Fruit fly (Drosophila melanogaster) whole organism, adult: Measurements from ENCODE around the gene eIF3f1.
A peak's percentile ranks its signal among the peaks of the same experiment; 100 is the strongest.

Experiments used
- CG11617 ChIP-seq: fragments of 200-800 bp; sonication (Bioruptor generic); optimal IDR thresholded peaks from 2 replicates; lab custom pipeline; 2017; ENCODE audit warnings: mild to moderate bottlenecking, missing biosample characterization, missing genetic modification reagents, missing genetic modification characterization
- CG12768 ChIP-seq: fragments of 200-800 bp; sonication (Bioruptor generic); optimal IDR thresholded peaks from 2 replicates; lab custom pipeline; 2017; ENCODE audit warnings: missing biosample characterization, missing genetic modification characterization, mild to moderate bottlenecking, moderate library complexity, missing genetic modification reagents
- CG14711 ChIP-seq: fragments of 200-800 bp; sonication (Bioruptor generic); optimal IDR thresholded peaks from 2 replicates; lab custom pipeline; 2018; ENCODE audit warnings: missing biosample characterization, mild to moderate bottlenecking, missing genetic modification characterization, moderate library complexity
- CG1620 ChIP-seq: fragments of 200-800 bp; sonication (Bioruptor generic); optimal IDR thresholded peaks from 2 replicates; lab custom pipeline; 2016; ENCODE audit warnings: missing biosample characterization, missing genetic modification characterization
- CG33017 ChIP-seq: fragments of 200-800 bp; sonication (Bioruptor generic); optimal IDR thresholded peaks from 2 replicates; lab custom pipeline; 2018; ENCODE audit warnings: missing biosample characterization, mild to moderate bottlenecking, missing genetic modification characterization, moderate library complexity
- CG5204 ChIP-seq: fragments of 200-800 bp; sonication (Bioruptor generic); optimal IDR thresholded peaks from 2 replicates; lab custom pipeline; 2016; ENCODE audit warnings: missing biosample characterization, missing genetic modification characterization
- CG7045 ChIP-seq: fragments of 200-800 bp; sonication (Bioruptor generic); optimal IDR thresholded peaks from 2 replicates; lab custom pipeline; 2017; ENCODE audit warnings: missing biosample characterization, mild to moderate bottlenecking, missing genetic modification characterization
- CG7101 ChIP-seq: fragments of 200-800 bp; sonication (Bioruptor generic); optimal IDR thresholded peaks from 2 replicates; lab custom pipeline; 2018; ENCODE audit warnings: missing biosample characterization, mild to moderate bottlenecking, missing genetic modification characterization, moderate library complexity
- Clk ChIP-seq: fragments of 200-800 bp; sonication (Bioruptor generic); optimal IDR thresholded peaks from 2 replicates; lab custom pipeline; 2017; ENCODE audit warnings: missing biosample characterization, missing genetic modification characterization
- Crg-1 ChIP-seq: fragments of 200-800 bp; sonication (Bioruptor generic); optimal IDR thresholded peaks from 2 replicates; lab custom pipeline; 2016; ENCODE audit warnings: missing biosample characterization, missing genetic modification characterization
- Hr96 ChIP-seq: fragments of 200-800 bp; sonication (Bioruptor generic); optimal IDR thresholded peaks from 2 replicates; lab custom pipeline; 2016; ENCODE audit warnings: missing biosample characterization, missing genetic modification characterization
- Mnt ChIP-seq: fragments of 200-800 bp; sonication (Bioruptor generic); optimal IDR thresholded peaks from 2 replicates; lab custom pipeline; 2016; ENCODE audit warnings: missing biosample characterization, mild to moderate bottlenecking, missing genetic modification characterization
- bab1 ChIP-seq: fragments of 200-800 bp; sonication (Bioruptor generic); optimal IDR thresholded peaks from 3 replicates; lab custom pipeline; 2019; ENCODE audit warnings: missing biosample characterization, mild to moderate bottlenecking, missing genetic modification characterization, moderate library complexity
- cic ChIP-seq: fragments of 200-800 bp; sonication (Bioruptor generic); optimal IDR thresholded peaks from 2 replicates; lab custom pipeline; 2017; ENCODE audit warnings: missing biosample characterization, mild to moderate bottlenecking, missing genetic modification characterization, moderate library complexity
- cnc ChIP-seq, 2 experiments: fragments of >200 bp; optimal IDR thresholded peaks; 2 replicates each; lab custom pipeline; 2017
- kay ChIP-seq: fragments of 200-800 bp; sonication (Bioruptor generic); peaks from one replicate; lab custom pipeline; 2016; ENCODE audit warnings: missing biosample characterization, missing genetic modification characterization, borderline replicate concordance
- ovo ChIP-seq: fragments of 200-800 bp; sonication (Bioruptor generic); optimal IDR thresholded peaks from 2 replicates; lab custom pipeline; 2016; ENCODE audit warnings: missing biosample characterization, missing genetic modification characterization
- pad ChIP-seq: fragments of 200-800 bp; sonication (Bioruptor generic); optimal IDR thresholded peaks from 3 replicates; lab custom pipeline; 2017; ENCODE audit warnings: missing biosample characterization, missing genetic modification characterization, mild to moderate bottlenecking, moderate library complexity, missing genetic modification reagents
- tj ChIP-seq: fragments of 200-800 bp; sonication (Bioruptor generic); optimal IDR thresholded peaks from 3 replicates; lab custom pipeline; 2017; ENCODE audit warnings: missing biosample characterization, mild to moderate bottlenecking, missing genetic modification characterization, moderate library complexity
- toe ChIP-seq: fragments of 200-800 bp; sonication (Bioruptor generic); optimal IDR thresholded peaks from 2 replicates; lab custom pipeline; 2016; ENCODE audit warnings: missing biosample characterization, missing genetic modification characterization

Gene eIF3f1

DNA sequence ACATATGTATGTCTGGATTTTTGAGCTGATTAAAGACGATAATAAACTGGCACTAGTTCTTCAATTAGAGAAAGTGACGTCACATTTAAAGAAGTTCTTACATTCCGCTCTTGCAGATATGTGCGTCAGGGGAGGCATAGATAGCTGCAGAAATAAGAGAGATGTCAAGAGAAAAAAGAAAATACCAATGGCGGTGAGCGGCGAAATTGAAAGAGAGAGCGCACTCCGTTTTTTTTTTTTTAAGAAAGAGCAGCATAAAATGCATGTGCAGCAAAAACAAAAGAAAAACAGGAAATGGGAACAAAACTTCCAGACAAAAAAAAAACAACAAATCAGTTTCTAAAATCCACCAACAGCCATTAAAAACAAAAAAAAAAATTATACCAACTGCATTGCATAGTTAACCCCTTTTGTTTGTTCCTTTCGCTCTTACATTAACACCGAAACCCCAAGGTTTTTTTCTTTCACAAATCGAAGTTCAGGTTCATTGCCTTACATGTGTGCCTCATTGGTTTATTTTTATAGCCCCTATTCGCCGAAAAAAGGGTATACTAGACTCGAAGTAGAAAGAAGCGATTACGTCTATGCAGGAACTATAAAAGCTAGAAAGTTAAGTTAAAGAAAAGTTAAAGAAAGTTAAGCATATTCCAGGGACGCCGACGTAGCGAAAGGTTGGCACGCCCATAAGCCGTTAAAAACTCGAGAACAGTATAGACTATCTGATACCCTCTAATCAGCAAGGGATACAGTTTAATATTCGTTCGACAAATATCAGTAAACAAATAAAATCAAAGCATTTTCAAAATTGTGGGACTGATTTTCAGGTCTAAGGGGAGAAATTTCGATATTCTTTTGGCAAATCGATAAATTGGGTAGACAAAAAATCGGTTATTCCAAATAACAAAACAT lies 26.9 kb upstream of the eIF3f1 start:
- TF ChIP-seq tj (peak; percentile 79), cic (no peak), Crg-1 (no peak), kay (peak; percentile 87)

DNA sequence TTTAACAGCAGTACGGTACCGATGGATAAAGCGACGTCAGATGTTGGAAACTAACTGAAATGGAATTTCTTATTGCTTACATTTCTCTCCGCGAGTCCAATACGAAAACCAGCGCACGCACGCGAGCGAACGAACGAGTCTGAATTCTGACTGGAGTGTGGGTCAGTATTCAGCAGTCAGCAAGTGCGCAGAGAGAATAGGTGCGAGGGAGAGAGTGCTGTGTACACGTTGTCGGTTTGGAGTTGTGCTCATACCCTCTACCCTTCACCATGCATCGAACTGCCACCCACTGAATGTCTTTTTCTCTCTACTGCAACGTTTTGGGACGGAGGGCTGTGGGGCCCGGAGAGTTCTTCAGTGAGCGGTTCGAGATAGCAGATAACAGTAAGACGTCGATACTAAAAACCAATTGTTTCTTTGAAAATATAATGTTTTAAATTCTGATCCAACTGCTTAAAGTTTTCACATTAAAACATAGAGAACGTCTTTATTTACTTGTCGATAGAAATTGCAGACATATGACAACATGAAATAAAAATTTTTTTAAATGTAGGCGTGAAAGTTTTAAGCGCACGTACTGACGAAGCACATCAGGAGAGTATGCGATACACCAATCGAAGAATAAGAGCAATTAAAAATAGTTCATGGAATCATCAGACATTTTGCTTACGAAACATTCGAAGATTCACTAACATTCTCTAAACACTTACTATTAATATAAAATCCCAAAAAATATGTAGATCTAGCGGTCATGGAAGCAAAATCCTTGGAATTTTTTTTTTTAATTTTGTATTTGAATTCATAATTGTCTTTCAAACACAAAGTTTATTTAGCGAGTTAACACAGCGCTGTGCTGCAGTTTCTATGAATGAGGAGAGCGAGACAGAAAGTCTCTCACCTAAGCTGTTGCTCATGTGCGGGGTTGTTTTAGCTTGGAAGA lies 25.8 kb upstream of the eIF3f1 start:
- TF ChIP-seq bab1 (peak; percentile 14), cnc (optimal IDR thresholded peaks at IDR 0.05; lab: Kevin White, UChicago) (no peak), CG14711 (tag; lab: Kevin White, UChicago) (peak; percentile 58), Crg-1 (peak; percentile 62), CG5204 (GFP tag; lab: Kevin White, UChicago) (peak; percentile 91), kay (peak; percentile 76), CG7045 (GFP tag; lab: Kevin White, UChicago) (peak; percentile 73), CG7101 (tag; lab: Kevin White, UChicago) (peak; percentile 77), Mnt (GFP tag; lab: Kevin White, UChicago) (peak; percentile 88), CG12768 (peak; percentile 69), Hr96 (GFP tag; lab: Kevin White, UChicago) (peak; percentile 64), ovo (GFP tag; lab: Kevin White, UChicago) (peak; percentile 18), Clk (GFP tag; lab: Kevin White, UChicago) (peak; percentile 26), toe (GFP tag; lab: Kevin White, UChicago) (peak; percentile 85), cic (peak; percentile 57), tj (peak; percentile 54), CG11617 (GFP tag; lab: Kevin White, UChicago) (peak; percentile 87), CG33017 (peak; percentile 68), pad (GFP tag; lab: Kevin White, UChicago) (peak; percentile 68), CG1620 (peak; percentile 56)

DNA sequence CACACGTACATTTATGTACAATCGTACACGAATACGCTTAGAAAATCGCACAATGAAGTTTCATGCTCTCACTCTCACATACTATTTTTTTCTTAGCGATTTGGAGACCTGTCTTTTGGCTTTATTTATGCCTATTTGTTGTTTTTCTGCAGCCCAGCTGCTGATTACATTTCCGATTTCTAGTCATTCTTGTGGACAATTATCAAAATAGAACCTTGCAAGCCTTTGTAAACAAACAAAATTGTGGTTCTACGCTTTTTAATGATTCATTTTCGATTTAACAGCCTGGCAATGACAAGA lies 25.2 kb upstream of the eIF3f1 start:
- TF ChIP-seq CG12768 (no peak), CG14711 (tag; lab: Kevin White, UChicago) (no peak)

DNA sequence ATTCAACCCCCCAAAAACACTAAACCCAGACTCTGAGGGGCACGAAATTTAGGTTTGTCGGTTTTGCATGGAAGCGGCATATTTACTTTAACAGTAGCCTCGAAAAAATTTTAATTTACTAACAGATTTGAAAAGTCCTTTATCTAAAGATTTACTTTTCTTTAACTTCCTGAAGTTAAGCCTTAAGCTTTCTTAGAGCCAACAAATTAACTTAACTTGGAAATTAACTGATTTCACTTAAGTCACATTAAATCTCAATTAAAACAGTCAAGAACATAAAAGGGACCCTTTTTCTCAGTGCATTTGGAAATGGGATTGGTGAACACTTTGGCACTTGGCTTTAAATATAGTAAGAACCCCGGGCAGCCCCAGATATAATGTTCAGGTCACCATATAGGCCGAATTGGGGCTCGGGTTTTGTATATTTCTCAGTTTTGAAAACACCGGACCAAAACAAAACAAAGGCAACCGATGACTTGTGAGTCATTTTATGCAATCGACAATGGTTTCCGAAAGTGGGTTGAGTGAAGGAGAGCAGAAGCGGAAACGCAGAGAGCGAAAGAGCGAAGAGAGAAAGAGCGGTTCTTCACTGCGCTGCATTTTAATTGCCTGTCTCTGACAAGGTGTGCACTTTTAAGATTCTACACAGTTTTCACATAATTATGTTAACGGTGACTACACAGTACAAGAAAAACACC lies 24.7 kb upstream of the eIF3f1 start:
- TF ChIP-seq ovo (GFP tag; lab: Kevin White, UChicago) (no peak), CG5204 (GFP tag; lab: Kevin White, UChicago) (peak; percentile 0), kay (peak; percentile 15)

DNA sequence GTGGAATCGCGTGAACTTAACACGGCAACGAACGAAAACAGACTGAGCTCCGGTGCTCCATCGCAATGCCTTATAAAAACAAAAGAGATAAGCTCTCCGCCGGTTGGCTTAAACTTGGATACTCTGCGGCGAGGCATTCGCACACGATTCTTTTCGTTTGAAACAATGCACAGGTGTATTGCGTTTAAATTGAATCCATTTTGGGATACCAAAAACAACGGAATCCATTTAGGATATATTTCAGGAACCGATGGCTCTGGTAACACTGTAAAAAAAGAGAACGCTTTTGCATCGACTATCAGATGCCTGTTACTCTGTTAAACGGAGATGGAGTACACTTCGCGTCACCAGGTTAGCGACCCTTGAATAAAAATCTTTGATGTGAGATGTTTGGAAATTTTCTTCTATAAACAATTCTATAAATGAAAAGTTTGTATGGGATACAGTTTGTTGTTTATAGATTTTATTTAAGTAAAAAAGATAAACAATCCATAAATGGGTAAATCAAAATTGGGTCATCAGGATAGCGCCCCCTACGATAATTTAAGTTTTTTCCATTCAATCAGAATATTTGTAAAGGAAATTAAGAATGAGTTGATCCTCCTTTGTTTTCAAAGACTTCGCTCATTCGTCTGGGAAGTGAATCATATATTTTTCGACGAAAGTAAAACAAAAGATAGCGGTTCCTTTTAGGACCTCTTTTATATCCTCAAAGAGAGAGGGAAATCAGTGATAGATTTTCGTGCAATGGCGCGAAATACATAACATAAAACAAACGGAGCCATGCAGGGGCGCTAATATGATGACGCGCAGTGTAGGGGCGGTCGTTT lies 18.1 kb upstream of the eIF3f1 start, which contains the start of gene Nep2:
Gene Nep2 (minus strand): TSS at position 51 of the 830 bp plus-strand sequence.
- TF ChIP-seq pad (GFP tag; lab: Kevin White, UChicago) (no peak), kay (no peak), tj (no peak), CG7101 (tag; lab: Kevin White, UChicago) (no peak), CG14711 (tag; lab: Kevin White, UChicago) (no peak), CG7045 (GFP tag; lab: Kevin White, UChicago) (no peak), bab1 (no peak), cic (no peak), CG5204 (GFP tag; lab: Kevin White, UChicago) (no peak), CG11617 (GFP tag; lab: Kevin White, UChicago) (no peak), Crg-1 (no peak), Mnt (GFP tag; lab: Kevin White, UChicago) (no peak), CG1620 (no peak), CG33017 (no peak), toe (GFP tag; lab: Kevin White, UChicago) (no peak)

DNA sequence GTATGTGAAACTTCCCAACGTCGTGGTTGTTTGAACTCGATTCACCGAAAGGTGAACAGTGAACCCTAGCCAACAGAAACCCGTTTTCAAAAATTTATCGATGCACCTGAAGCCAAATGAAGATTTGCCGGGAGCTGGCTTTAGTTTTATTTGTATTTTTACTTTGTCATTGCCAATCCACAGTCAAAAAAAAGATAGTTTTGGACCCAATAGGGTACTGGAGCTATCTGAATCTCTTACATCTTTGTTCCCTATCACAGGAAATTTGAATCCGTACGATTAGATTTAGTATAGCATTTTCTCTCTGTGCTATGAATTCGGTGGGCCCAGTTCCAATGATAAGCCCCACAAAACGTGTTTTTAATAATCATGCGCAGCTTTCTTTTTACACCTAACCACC lies 17.0 kb upstream of the eIF3f1 start:
- TF ChIP-seq Clk (GFP tag; lab: Kevin White, UChicago) (no peak), CG7101 (tag; lab: Kevin White, UChicago) (no peak), CG33017 (no peak), Crg-1 (no peak), cnc (optimal IDR thresholded peaks at IDR 0.05; lab: Kevin White, UChicago) (no peak), CG14711 (tag; lab: Kevin White, UChicago) (no peak), CG7045 (GFP tag; lab: Kevin White, UChicago) (no peak), cic (no peak), ovo (GFP tag; lab: Kevin White, UChicago) (no peak), pad (GFP tag; lab: Kevin White, UChicago) (no peak), CG12768 (no peak), CG5204 (GFP tag; lab: Kevin White, UChicago) (no peak), kay (no peak), bab1 (no peak), tj (no peak), Mnt (GFP tag; lab: Kevin White, UChicago) (no peak), CG1620 (no peak), toe (GFP tag; lab: Kevin White, UChicago) (no peak), CG11617 (GFP tag; lab: Kevin White, UChicago) (no peak)
